Worm (Caenorhabditis elegans): ENCODE data around the gene chil-9.

chil-9 gene

DNA sequence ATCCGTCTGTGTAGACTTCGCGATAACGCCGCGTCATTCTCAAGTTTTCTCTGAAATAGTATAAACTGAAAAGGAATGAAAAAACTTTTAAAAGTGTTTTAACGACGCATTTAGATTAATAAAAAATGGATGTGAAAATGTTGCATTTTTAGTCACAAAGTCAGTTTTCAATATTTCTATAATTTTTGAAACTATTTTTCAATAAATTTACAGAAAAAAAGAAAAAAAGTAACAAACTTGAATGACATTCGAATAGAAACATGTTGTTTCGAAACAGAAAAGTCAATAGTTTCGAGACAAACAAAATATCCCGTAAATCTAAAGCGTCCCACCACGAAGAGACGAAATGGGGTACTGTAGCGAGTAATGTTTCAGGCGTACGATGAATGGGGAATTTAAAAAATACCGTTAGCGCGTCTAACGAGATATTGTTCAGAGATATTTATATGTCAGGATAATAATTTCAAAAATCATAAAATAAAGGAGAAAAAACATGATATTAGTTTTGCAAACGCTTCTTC, 3.1 kb downstream of the chil-9 start, which contains the start of gene rnh-1.2:
Gene rnh-1.2 (minus strand): TSS at position 51 of the 521 bp plus-strand sequence.
- TF ChIP-seq lsy-2 (tag; optimal IDR thresholded peaks at IDR 0.05) (no peak), ztf-1 (GFP tag; conservative IDR thresholded peaks at IDR 0.05) (no peak)

DNA sequence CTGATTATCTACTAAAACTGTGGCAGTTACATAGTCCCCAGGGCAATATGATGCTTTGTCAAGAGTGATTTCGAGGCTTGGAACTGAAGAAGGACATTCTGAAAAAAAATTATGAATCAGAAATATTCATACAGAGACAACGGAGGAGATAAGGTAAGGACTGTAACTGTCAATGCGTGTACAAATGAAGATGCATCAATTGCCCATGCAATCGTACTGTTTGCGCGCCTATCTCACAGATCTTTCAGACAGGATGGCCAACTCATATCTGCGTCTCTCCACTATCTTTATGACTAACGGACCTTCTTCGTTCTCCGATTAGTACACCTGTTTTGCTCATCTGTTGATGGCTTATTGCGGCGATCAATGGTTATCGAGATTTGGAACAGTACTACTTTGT, 4.8 kb downstream of the chil-9 start, which contains the start of gene ZK938.11:
Gene ZK938.11 (minus strand): TSS at position 101 of the 400 bp plus-strand sequence.
- TF ChIP-seq nhr-23 (tag; optimal IDR thresholded peaks at IDR 0.05): no peak
- no peak for TF ChIP-seq skn-1 (tag; optimal IDR thresholded peaks at IDR 0.05)
- TF ChIP-seq lin-13 (GFP tag; optimal IDR thresholded peaks at IDR 0.05): no peak
- no peak for TF ChIP-seq zag-1 (tag; optimal IDR thresholded peaks at IDR 0.05)
- TF ChIP-seq Y55F3AM.14 (GFP tag; optimal IDR thresholded peaks at IDR 0.05): no peak
- no peak for TF ChIP-seq unc-39 (tag; optimal IDR thresholded peaks at IDR 0.05)
- TF ChIP-seq ama-1 (optimal IDR thresholded peaks at IDR 0.05): no peak
- no peak for TF ChIP-seq lin-11 (tag; optimal IDR thresholded peaks at IDR 0.05)
- TF ChIP-seq peb-1 (tag; optimal IDR thresholded peaks at IDR 0.05): no peak
- TF ChIP-seq sma-3 (GFP tag; optimal IDR thresholded peaks at IDR 0.05): no peak
- no peak for TF ChIP-seq nhr-25 (tag; optimal IDR thresholded peaks at IDR 0.05)
- no peak for TF ChIP-seq fos-1 (tag; optimal IDR thresholded peaks at IDR 0.05)
- no peak for TF ChIP-seq unc-55 (GFP tag; optimal IDR thresholded peaks at IDR 0.05)
- no peak for TF ChIP-seq lsy-2 (tag; optimal IDR thresholded peaks at IDR 0.05)
- TF ChIP-seq blmp-1 (tag; optimal IDR thresholded peaks at IDR 0.05; ENCODE audit: insufficient read depth): no peak
- TF ChIP-seq ztf-4 (tag; optimal IDR thresholded peaks at IDR 0.05): no peak
- no peak for TF ChIP-seq mab-5 (tag; optimal IDR thresholded peaks at IDR 0.05)
- no peak for TF ChIP-seq nhr-10 (tag; optimal IDR thresholded peaks at IDR 0.05)
- no peak for TF ChIP-seq elt-3 (tag; optimal IDR thresholded peaks at IDR 0.05)
- no peak for TF ChIP-seq mdl-1 (tag; optimal IDR thresholded peaks at IDR 0.05)

DNA sequence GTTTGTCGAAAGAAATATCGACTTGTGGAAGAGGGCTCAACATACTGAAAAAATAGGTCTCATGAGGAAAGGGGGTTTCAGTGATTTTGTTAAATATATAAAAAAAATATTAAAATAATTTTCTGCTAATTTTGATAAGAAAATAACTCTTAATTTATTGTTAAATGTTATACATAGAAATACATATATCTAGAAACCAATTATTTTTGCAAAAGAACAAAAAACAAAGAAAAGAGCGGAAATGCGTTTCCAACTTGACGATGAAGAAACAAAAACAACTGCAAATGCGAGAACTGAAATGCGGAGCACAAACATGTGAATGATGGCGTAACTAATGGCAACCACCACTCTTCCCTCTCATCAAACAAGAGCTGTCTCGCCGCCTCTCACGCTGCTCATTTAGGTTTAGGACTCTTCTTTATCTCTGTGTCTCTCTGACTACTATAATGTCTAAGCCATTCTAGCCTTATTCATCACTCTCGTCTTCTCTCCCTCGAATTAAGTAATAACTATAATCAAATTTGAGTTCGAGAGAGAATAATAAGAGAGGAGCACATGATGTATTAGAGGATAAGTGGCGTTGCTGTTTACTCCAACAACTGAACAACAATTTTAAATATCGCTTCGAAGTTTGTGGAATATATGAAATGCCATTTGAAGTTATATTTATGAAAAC, 6.7 kb downstream of the chil-9 start, which contains the start of gene arrd-4:
Gene arrd-4 (minus strand): TSS at position 51 of the 676 bp plus-strand sequence.
- TF ChIP-seq zag-1 (tag; optimal IDR thresholded peaks at IDR 0.05): no peak
- TF ChIP-seq skn-1 (tag; optimal IDR thresholded peaks at IDR 0.05): no peak
- TF ChIP-seq lin-11 (tag; optimal IDR thresholded peaks at IDR 0.05): peak; percentile 6
- no peak for TF ChIP-seq R02D3.7 (tag; optimal IDR thresholded peaks at IDR 0.05)

DNA sequence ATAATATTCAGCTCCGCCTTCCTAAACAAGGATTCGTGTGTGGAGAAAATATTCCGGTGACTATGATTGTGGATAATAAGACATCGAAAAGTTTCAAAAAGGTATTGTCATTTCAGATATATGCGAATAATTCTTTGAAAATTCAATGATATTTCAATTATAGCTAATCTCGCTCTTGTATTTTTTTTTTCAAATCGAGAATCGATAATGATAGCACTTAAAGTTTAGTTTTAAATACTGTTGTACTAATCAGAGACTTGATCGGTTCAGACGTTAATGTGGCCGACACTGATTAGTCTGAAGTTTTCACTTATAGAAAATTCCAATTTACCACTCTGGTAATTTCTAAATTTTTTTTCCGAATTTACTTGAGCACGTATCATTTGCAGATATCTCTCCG, 9.2 kb downstream of the chil-9 start:
- TF ChIP-seq nhr-25 (tag; optimal IDR thresholded peaks at IDR 0.05) (no peak), sma-9 (GFP tag; optimal IDR thresholded peaks at IDR 0.05) (no peak), sma-9 (tag; optimal IDR thresholded peaks at IDR 0.05) (no peak), alr-1 (tag; optimal IDR thresholded peaks at IDR 0.05) (no peak), elt-3 (tag; optimal IDR thresholded peaks at IDR 0.05) (no peak), lsy-2 (tag; optimal IDR thresholded peaks at IDR 0.05) (no peak), nhr-23 (tag; optimal IDR thresholded peaks at IDR 0.05) (no peak), ceh-16 (tag; optimal IDR thresholded peaks at IDR 0.05) (no peak), ama-1 (optimal IDR thresholded peaks at IDR 0.05) (no peak), ztf-11 (tag; optimal IDR thresholded peaks at IDR 0.05) (no peak), ztf-4 (tag; optimal IDR thresholded peaks at IDR 0.05) (no peak), unc-62 (GFP tag; optimal IDR thresholded peaks at IDR 0.05) (no peak), ZK546.5 (tag; optimal IDR thresholded peaks at IDR 0.05) (no peak), egl-27 (tag; optimal IDR thresholded peaks at IDR 0.05) (no peak), lin-39 (tag; optimal IDR thresholded peaks at IDR 0.05) (no peak), fos-1 (tag; optimal IDR thresholded peaks at IDR 0.05) (no peak)

DNA sequence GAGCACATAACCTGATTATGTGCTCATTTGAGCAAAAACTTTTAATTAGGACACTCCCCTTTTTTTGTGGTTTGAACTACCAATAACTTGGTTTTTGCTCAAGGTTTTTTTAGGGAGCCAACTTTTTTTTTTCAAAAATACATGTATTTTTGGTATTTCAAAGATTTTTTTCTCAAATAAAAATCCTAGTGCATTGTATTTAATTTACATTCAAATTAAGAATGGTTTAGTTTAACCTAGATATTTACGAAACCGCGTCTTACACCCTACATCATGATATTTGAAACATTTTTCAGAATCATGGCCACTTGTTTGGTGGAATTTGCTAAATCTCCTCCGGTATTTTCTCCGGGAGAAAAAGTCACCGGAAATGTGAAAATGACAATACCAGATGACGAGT, 10.2 kb downstream of the chil-9 start, which contains the start of gene arrd-5:
Gene arrd-5 (plus strand): TSS at position 301 of the 400 bp plus-strand sequence.
- no peak for TF ChIP-seq skn-1 (tag; optimal IDR thresholded peaks at IDR 0.05)
- no peak for TF ChIP-seq snpc-4 (tag; optimal IDR thresholded peaks at IDR 0.05)
- no peak for TF ChIP-seq ceh-16 (tag; optimal IDR thresholded peaks at IDR 0.05)

All from whole organism, L2 larva.